Fruit fly (Drosophila melanogaster): ENCODE results near the gene CG43895.

CG43895 gene

dm6 chr3L:21843307-21843706, 29.8 kb upstream of the CG43895 start:
- TF ChIP-seq toe (GFP tag; optimal IDR thresholded peaks at IDR 0.05) (no peak), tj (GFP tag; optimal IDR thresholded peaks at IDR 0.05) (no peak), pad (GFP tag; optimal IDR thresholded peaks at IDR 0.05) (no peak)

dm6 chr3L:21842286-21842685, 28.8 kb upstream of the CG43895 start, which contains the start of gene CG14563:
Gene CG14563, minus strand, starts transcription at chr3L:21842386.
- no peak for TF ChIP-seq toe (GFP tag; optimal IDR thresholded peaks at IDR 0.05)
- no peak for TF ChIP-seq CG7101 (tag; optimal IDR thresholded peaks at IDR 0.05)

- TF ChIP-seq Hr96 (GFP tag; optimal IDR thresholded peaks at IDR 0.05) (peak; percentile 68), toe (GFP tag; optimal IDR thresholded peaks at IDR 0.05) (no peak), CG1620 (GFP tag; optimal IDR thresholded peaks at IDR 0.05) (peak; percentile 68), bab1 (GFP tag; optimal IDR thresholded peaks at IDR 0.05) (peak; percentile 64), CG11617 (GFP tag; optimal IDR thresholded peaks at IDR 0.05) (peak; percentile 88), tj (GFP tag; optimal IDR thresholded peaks at IDR 0.05) (no peak), kay (GFP tag; ENCODE audit: borderline replicate concordance) (no peak), CG7045 (GFP tag; optimal IDR thresholded peaks at IDR 0.05) (no peak), CG12768 (GFP tag; optimal IDR thresholded peaks at IDR 0.05) (peak; percentile 79), CG7101 (tag; optimal IDR thresholded peaks at IDR 0.05) (peak; percentile 40), cic (GFP tag; optimal IDR thresholded peaks at IDR 0.05) (peak; percentile 3), Crg-1 (GFP tag; optimal IDR thresholded peaks at IDR 0.05) (peak; percentile 77), CG14711 (tag; optimal IDR thresholded peaks at IDR 0.05) (no peak), ovo (GFP tag; optimal IDR thresholded peaks at IDR 0.05) (peak; percentile 36), Mnt (GFP tag; optimal IDR thresholded peaks at IDR 0.05) (peak; percentile 52), pad (GFP tag; optimal IDR thresholded peaks at IDR 0.05) (peak; percentile 16), CG5204 (GFP tag; optimal IDR thresholded peaks at IDR 0.05) (peak; percentile 49)
These were observed 27.6 kb upstream of the CG43895 start, which contains the start of gene P5CDh1 for dm6 chr3L:21841079-21841478. Gene P5CDh1, minus strand, starts transcription at chr3L:21841356.

- no peak for TF ChIP-seq Crg-1 (GFP tag; optimal IDR thresholded peaks at IDR 0.05)
- no peak for TF ChIP-seq ovo (GFP tag; optimal IDR thresholded peaks at IDR 0.05)
- TF ChIP-seq CG14711 (tag; optimal IDR thresholded peaks at IDR 0.05), result no peak
- no peak for TF ChIP-seq CG7101 (tag; optimal IDR thresholded peaks at IDR 0.05)
- no peak for TF ChIP-seq kay (GFP tag; ENCODE audit: borderline replicate concordance)
- TF ChIP-seq CG12768 (GFP tag; optimal IDR thresholded peaks at IDR 0.05), result no peak
- no peak for TF ChIP-seq CG11617 (GFP tag; optimal IDR thresholded peaks at IDR 0.05)
- TF ChIP-seq pad (GFP tag; optimal IDR thresholded peaks at IDR 0.05), result peak; percentile 84
- TF ChIP-seq cnc (optimal IDR thresholded peaks at IDR 0.05), result no peak
- TF ChIP-seq CG33017 (tag; optimal IDR thresholded peaks at IDR 0.05), result no peak
- TF ChIP-seq Clk (GFP tag; optimal IDR thresholded peaks at IDR 0.05), result no peak
- no peak for TF ChIP-seq Mnt (GFP tag; optimal IDR thresholded peaks at IDR 0.05)
- peak; percentile 73 for TF ChIP-seq tj (GFP tag; optimal IDR thresholded peaks at IDR 0.05)
These were observed 27.1 kb upstream of the CG43895 start for dm6 chr3L:21840642-21840987.

dm6 chr3L:21839720-21840641, 26.5 kb upstream of the CG43895 start:
- TF ChIP-seq CG14711 (tag; optimal IDR thresholded peaks at IDR 0.05), result peak; percentile 52
- peak; percentile 89 for TF ChIP-seq CG7045 (GFP tag; optimal IDR thresholded peaks at IDR 0.05)
- TF ChIP-seq bab1 (GFP tag; optimal IDR thresholded peaks at IDR 0.05), result peak; percentile 91
- peak; percentile 3 for TF ChIP-seq ovo (GFP tag; optimal IDR thresholded peaks at IDR 0.05)
- peak; percentile 78 for TF ChIP-seq CG33017 (tag; optimal IDR thresholded peaks at IDR 0.05)
- peak; percentile 90 for TF ChIP-seq kay (GFP tag; ENCODE audit: borderline replicate concordance)
- peak; percentile 96 for TF ChIP-seq tj (GFP tag; optimal IDR thresholded peaks at IDR 0.05)
- peak; percentile 87 for TF ChIP-seq CG11617 (GFP tag; optimal IDR thresholded peaks at IDR 0.05)
- peak; percentile 88 for TF ChIP-seq CG5204 (GFP tag; optimal IDR thresholded peaks at IDR 0.05)
- peak; percentile 10 for TF ChIP-seq cic (GFP tag; optimal IDR thresholded peaks at IDR 0.05)
- no peak for TF ChIP-seq cnc (optimal IDR thresholded peaks at IDR 0.05)
- TF ChIP-seq Clk (GFP tag; optimal IDR thresholded peaks at IDR 0.05), result peak; percentile 81
- TF ChIP-seq Hr96 (GFP tag; optimal IDR thresholded peaks at IDR 0.05), result peak; percentile 82
- TF ChIP-seq CG12768 (GFP tag; optimal IDR thresholded peaks at IDR 0.05), result peak; percentile 79
- TF ChIP-seq CG1620 (GFP tag; optimal IDR thresholded peaks at IDR 0.05), result peak; percentile 56
- TF ChIP-seq toe (GFP tag; optimal IDR thresholded peaks at IDR 0.05), result peak; percentile 82
- no peak for TF ChIP-seq pad (GFP tag; optimal IDR thresholded peaks at IDR 0.05)
- peak; percentile 48 for TF ChIP-seq Mnt (GFP tag; optimal IDR thresholded peaks at IDR 0.05)
- peak; percentile 66 for TF ChIP-seq Crg-1 (GFP tag; optimal IDR thresholded peaks at IDR 0.05)
- peak; percentile 80 for TF ChIP-seq CG7101 (tag; optimal IDR thresholded peaks at IDR 0.05)

dm6 chr3L:21835569-21835968, 22.1 kb upstream of the CG43895 start:
- TF ChIP-seq tj (GFP tag; optimal IDR thresholded peaks at IDR 0.05) (no peak), cic (GFP tag; optimal IDR thresholded peaks at IDR 0.05) (no peak), ovo (GFP tag; optimal IDR thresholded peaks at IDR 0.05) (no peak), kay (GFP tag; ENCODE audit: borderline replicate concordance) (no peak), bab1 (GFP tag; optimal IDR thresholded peaks at IDR 0.05) (no peak), CG7101 (tag; optimal IDR thresholded peaks at IDR 0.05) (no peak), CG5204 (GFP tag; optimal IDR thresholded peaks at IDR 0.05) (no peak), CG33017 (tag; optimal IDR thresholded peaks at IDR 0.05) (no peak), cnc (optimal IDR thresholded peaks at IDR 0.05) (no peak), toe (GFP tag; optimal IDR thresholded peaks at IDR 0.05) (no peak), CG14711 (tag; optimal IDR thresholded peaks at IDR 0.05) (no peak), Hr96 (GFP tag; optimal IDR thresholded peaks at IDR 0.05) (no peak)

All from whole organism, adult.